Worm (Caenorhabditis elegans): ENCODE data around the gene pqn-31.

Gene pqn-31

ce11 chrV:9132043-9132442 lies 22.7 kb downstream of the pqn-31 start, which contains the start of gene F21C10.1:
F21C10.1 (plus strand) TSS chrV:9132343.
- no peak for TF ChIP-seq hnd-1 (tag; optimal IDR thresholded peaks at IDR 0.05)
- no peak for TF ChIP-seq F13C5.2 (tag; optimal IDR thresholded peaks at IDR 0.05)
- no peak for TF ChIP-seq aly-1 (tag; optimal IDR thresholded peaks at IDR 0.05)
- TF ChIP-seq pes-1 (GFP tag; IDR thresholded peaks at IDR 0.05), result no peak
- no peak for TF ChIP-seq ets-7 (tag; optimal IDR thresholded peaks at IDR 0.05)
- no peak for TF ChIP-seq tbx-37 (GFP tag; conservative IDR thresholded peaks at IDR 0.05)
- no peak for TF ChIP-seq ceh-36 (tag; optimal IDR thresholded peaks at IDR 0.05)
- no peak for TF ChIP-seq flt-1 (GFP tag; IDR thresholded peaks at IDR 0.05)
- no peak for TF ChIP-seq B0310.2 (tag; optimal IDR thresholded peaks at IDR 0.05)
- TF ChIP-seq ceh-13 (GFP tag; optimal IDR thresholded peaks at IDR 0.05), result no peak
- no peak for TF ChIP-seq tra-4 (tag; optimal IDR thresholded peaks at IDR 0.05)
- TF ChIP-seq hmg-4 (GFP tag; optimal IDR thresholded peaks at IDR 0.05), result no peak
- TF ChIP-seq ama-1 (optimal IDR thresholded peaks at IDR 0.05), result no peak
- TF ChIP-seq tbx-11 (GFP tag; IDR thresholded peaks at IDR 0.05), result no peak
- no peak for TF ChIP-seq scrt-1 (GFP tag; IDR thresholded peaks at IDR 0.05)
- TF ChIP-seq hmbx-1 (tag; optimal IDR thresholded peaks at IDR 0.05), result no peak
- TF ChIP-seq sea-1 (GFP tag; conservative IDR thresholded peaks at IDR 0.05), result no peak

- TF ChIP-seq tbx-37 (GFP tag; conservative IDR thresholded peaks at IDR 0.05), result no peak
- TF ChIP-seq tbx-11 (GFP tag; IDR thresholded peaks at IDR 0.05), result no peak
- TF ChIP-seq tra-4 (tag; optimal IDR thresholded peaks at IDR 0.05), result no peak
- no peak for TF ChIP-seq B0310.2 (tag; optimal IDR thresholded peaks at IDR 0.05)
- no peak for TF ChIP-seq hmbx-1 (tag; optimal IDR thresholded peaks at IDR 0.05)
- no peak for TF ChIP-seq F13C5.2 (tag; optimal IDR thresholded peaks at IDR 0.05)
Observed at ce11 chrV:9133950-9134349, 24.6 kb downstream of the pqn-31 start, which contains the start of gene B0222.1. B0222.1 (plus strand) TSS chrV:9134255.

ce11 chrV:9137618-9138017 lies 28.2 kb downstream of the pqn-31 start, which contains the start of gene pitr-2:
pitr-2 (minus strand) TSS chrV:9137718.
- no peak for TF ChIP-seq tra-4 (tag; optimal IDR thresholded peaks at IDR 0.05)
- TF ChIP-seq sea-1 (GFP tag; conservative IDR thresholded peaks at IDR 0.05), result no peak
- no peak for TF ChIP-seq hmbx-1 (tag; optimal IDR thresholded peaks at IDR 0.05)
- no peak for TF ChIP-seq aly-1 (tag; optimal IDR thresholded peaks at IDR 0.05)
- no peak for TF ChIP-seq hnd-1 (tag; optimal IDR thresholded peaks at IDR 0.05)
- TF ChIP-seq tbx-11 (GFP tag; IDR thresholded peaks at IDR 0.05), result no peak
- TF ChIP-seq flt-1 (GFP tag; IDR thresholded peaks at IDR 0.05), result no peak
- no peak for TF ChIP-seq ama-1 (optimal IDR thresholded peaks at IDR 0.05)
- TF ChIP-seq ets-7 (tag; optimal IDR thresholded peaks at IDR 0.05), result no peak
- no peak for TF ChIP-seq F13C5.2 (tag; optimal IDR thresholded peaks at IDR 0.05)
- no peak for TF ChIP-seq ceh-13 (GFP tag; optimal IDR thresholded peaks at IDR 0.05)
- no peak for TF ChIP-seq B0310.2 (tag; optimal IDR thresholded peaks at IDR 0.05)
- no peak for TF ChIP-seq hmg-4 (GFP tag; optimal IDR thresholded peaks at IDR 0.05)
- no peak for TF ChIP-seq pes-1 (GFP tag; IDR thresholded peaks at IDR 0.05)
- TF ChIP-seq tbx-37 (GFP tag; conservative IDR thresholded peaks at IDR 0.05), result no peak
- TF ChIP-seq scrt-1 (GFP tag; IDR thresholded peaks at IDR 0.05), result no peak

DNA sequence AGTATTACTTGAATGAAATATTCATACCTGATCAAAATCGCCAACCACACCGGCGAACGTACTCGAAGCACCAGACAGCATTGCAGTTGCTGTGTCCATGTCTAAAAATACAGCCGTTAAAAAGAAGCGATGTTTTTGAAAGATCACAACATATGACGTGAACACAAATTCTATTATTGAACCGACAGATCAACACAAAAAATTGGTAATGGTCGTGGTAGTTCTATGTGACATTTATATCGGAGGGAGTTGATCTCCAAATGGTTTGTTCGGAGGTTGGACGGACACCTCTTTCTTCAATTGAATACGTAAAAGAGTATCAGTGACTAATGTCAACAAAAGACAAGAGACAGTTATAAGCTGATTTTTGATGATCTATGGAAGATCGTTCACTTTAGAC lies 31.9 kb downstream of the pqn-31 start, which contains the start of gene pitr-3:
TSS of gene pitr-3 (minus strand) at position 101 of the 400 bp plus-strand sequence.
- TF ChIP-seq ceh-13 (GFP tag; optimal IDR thresholded peaks at IDR 0.05) (no peak), tra-4 (tag; optimal IDR thresholded peaks at IDR 0.05) (no peak), ets-7 (tag; optimal IDR thresholded peaks at IDR 0.05) (no peak), B0310.2 (tag; optimal IDR thresholded peaks at IDR 0.05) (no peak), flt-1 (GFP tag; IDR thresholded peaks at IDR 0.05) (no peak)

ce11 chrV:9143896-9144295 lies 34.5 kb downstream of the pqn-31 start:
- TF ChIP-seq ceh-36 (tag; optimal IDR thresholded peaks at IDR 0.05), result no peak
- no peak for TF ChIP-seq tbx-37 (GFP tag; conservative IDR thresholded peaks at IDR 0.05)
- TF ChIP-seq tra-4 (tag; optimal IDR thresholded peaks at IDR 0.05), result no peak
- no peak for TF ChIP-seq hnd-1 (tag; optimal IDR thresholded peaks at IDR 0.05)
- TF ChIP-seq pes-1 (GFP tag; IDR thresholded peaks at IDR 0.05), result no peak

ce11 chrV:9146196-9146595 lies 36.8 kb downstream of the pqn-31 start:
- TF ChIP-seq ama-1 (optimal IDR thresholded peaks at IDR 0.05) (no peak), sea-1 (GFP tag; conservative IDR thresholded peaks at IDR 0.05) (no peak), tra-4 (tag; optimal IDR thresholded peaks at IDR 0.05) (no peak), scrt-1 (GFP tag; IDR thresholded peaks at IDR 0.05) (no peak), pes-1 (GFP tag; IDR thresholded peaks at IDR 0.05) (no peak), hmg-4 (GFP tag; optimal IDR thresholded peaks at IDR 0.05) (no peak), tbx-37 (GFP tag; conservative IDR thresholded peaks at IDR 0.05) (no peak), ceh-13 (GFP tag; optimal IDR thresholded peaks at IDR 0.05) (no peak), tbx-11 (GFP tag; IDR thresholded peaks at IDR 0.05) (no peak), ceh-36 (tag; optimal IDR thresholded peaks at IDR 0.05) (no peak), ets-7 (tag; optimal IDR thresholded peaks at IDR 0.05) (no peak), aly-1 (tag; optimal IDR thresholded peaks at IDR 0.05) (no peak), hmbx-1 (tag; optimal IDR thresholded peaks at IDR 0.05) (no peak), flt-1 (GFP tag; IDR thresholded peaks at IDR 0.05) (no peak), B0310.2 (tag; optimal IDR thresholded peaks at IDR 0.05) (no peak), hnd-1 (tag; optimal IDR thresholded peaks at IDR 0.05) (no peak), F13C5.2 (tag; optimal IDR thresholded peaks at IDR 0.05) (no peak)

DNA sequence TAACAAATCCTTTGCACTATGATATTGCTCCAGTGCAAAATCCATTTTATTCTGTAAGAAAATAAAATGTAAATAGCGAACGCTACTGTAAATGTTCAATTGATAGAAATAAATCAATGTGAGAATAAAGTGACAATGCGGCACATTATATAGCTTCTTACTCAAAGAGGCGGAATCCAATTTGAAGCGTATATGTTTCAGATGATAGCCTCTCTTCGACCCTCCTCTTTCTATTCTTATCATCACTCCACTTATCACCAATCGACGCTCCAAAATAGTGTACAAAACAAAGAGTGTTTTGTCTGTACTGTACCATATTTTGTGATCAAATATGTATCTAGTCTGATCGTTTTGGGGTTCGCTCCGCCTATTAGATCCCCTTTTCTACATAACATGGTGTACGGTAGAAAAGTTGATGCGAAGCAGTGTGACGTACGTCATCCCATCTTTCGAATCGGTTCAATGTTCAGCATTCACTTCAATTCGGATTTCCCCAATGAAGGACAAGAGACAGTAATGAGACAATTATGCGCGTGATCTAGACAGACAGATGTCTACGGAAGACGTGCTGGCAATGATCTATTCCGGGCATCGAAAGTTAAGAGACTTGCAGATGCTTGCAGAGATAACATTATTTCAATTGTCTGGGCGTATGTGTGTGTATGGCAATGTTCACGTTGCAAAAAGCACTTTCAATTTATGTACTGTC lies 37.6 kb downstream of the pqn-31 start, which contains the start of gene spl-2:
TSS of gene spl-2 (minus strand) at position 51 of the 709 bp plus-strand sequence.
- no peak for TF ChIP-seq tbx-11 (GFP tag; IDR thresholded peaks at IDR 0.05)
- no peak for TF ChIP-seq flt-1 (GFP tag; IDR thresholded peaks at IDR 0.05)
- TF ChIP-seq tra-4 (tag; optimal IDR thresholded peaks at IDR 0.05), result no peak
- TF ChIP-seq tbx-37 (GFP tag; conservative IDR thresholded peaks at IDR 0.05), result no peak
- TF ChIP-seq aly-1 (tag; optimal IDR thresholded peaks at IDR 0.05), result no peak
- no peak for TF ChIP-seq pes-1 (GFP tag; IDR thresholded peaks at IDR 0.05)
- TF ChIP-seq ama-1 (optimal IDR thresholded peaks at IDR 0.05), result no peak
- no peak for TF ChIP-seq scrt-1 (GFP tag; IDR thresholded peaks at IDR 0.05)
- no peak for TF ChIP-seq ceh-13 (GFP tag; optimal IDR thresholded peaks at IDR 0.05)
- TF ChIP-seq sea-1 (GFP tag; conservative IDR thresholded peaks at IDR 0.05), result no peak
- no peak for TF ChIP-seq ets-7 (tag; optimal IDR thresholded peaks at IDR 0.05)
- no peak for TF ChIP-seq F13C5.2 (tag; optimal IDR thresholded peaks at IDR 0.05)
- no peak for TF ChIP-seq hmbx-1 (tag; optimal IDR thresholded peaks at IDR 0.05)

All from whole organism, early embryonic.